Worm (Caenorhabditis elegans): ENCODE measurements around the gene B0564.2.

- no peak for TF ChIP-seq nhr-11 (tag; optimal IDR thresholded peaks at IDR 0.05)
- no peak for TF ChIP-seq fkh-10 (GFP tag; optimal IDR thresholded peaks at IDR 0.05)
- no peak for TF ChIP-seq ama-1 (optimal IDR thresholded peaks at IDR 0.05)
- TF ChIP-seq pqm-1 (tag; optimal IDR thresholded peaks at IDR 0.05) = no peak
Observed at ce11 chrIV:13080861-13081260, 26.6 kb upstream of the B0564.2 start.

Data from whole organism, L3 larva.